Worm (Caenorhabditis elegans) whole organism, midembryonic: ENCODE results near the gene Y75B8A.24.

Experiments
- T22C8.4 ChIP-seq: fragments of 200-800 bp; sonication (Bioruptor generic); IDR thresholded peaks from 2 replicates; pipeline ENCODE4 v1.3.6; 2022; ENCODE audit warnings: missing genetic modification characterization, missing compliant biosample characterization
- cog-1 ChIP-seq: sonication (generic microtip); optimal IDR thresholded peaks from 2 replicates; lab custom pipeline; 2016; ENCODE audit warnings: missing genetic modification characterization, missing compliant biosample characterization
- flt-1 ChIP-seq: fragments of 200-800 bp; sonication (Bioruptor generic); IDR thresholded peaks from 2 replicates; pipeline ENCODE4 v1.3.6; 2022; ENCODE audit warnings: missing genetic modification characterization, missing compliant biosample characterization
- klf-2 ChIP-seq: fragments of 200-800 bp; sonication (Bioruptor generic); conservative IDR thresholded peaks from 2 replicates; pipeline ENCODE4 v1.3.6; 2022; ENCODE audit warnings: missing genetic modification reagents, missing genetic modification characterization, missing compliant biosample characterization
- med-1 ChIP-seq: sonication (generic microtip); optimal IDR thresholded peaks from 2 replicates; lab custom pipeline; 2017; ENCODE audit warnings: missing genetic modification characterization, mild to moderate bottlenecking, missing compliant biosample characterization, antibody characterized with exemption, missing genetic modification reagents; ENCODE audit not compliant: insufficient read depth
- ref-1 ChIP-seq: fragments of 200-800 bp; sonication (Bioruptor generic); conservative IDR thresholded peaks from 2 replicates; pipeline ENCODE4 v1.3.6; 2022; ENCODE audit warnings: missing genetic modification reagents, missing genetic modification characterization, missing compliant biosample characterization
- tab-1 ChIP-seq: fragments of 200-800 bp; sonication (Bioruptor generic); IDR thresholded peaks from 2 replicates; pipeline ENCODE4 v1.3.6; 2022; ENCODE audit warnings: missing genetic modification characterization, missing compliant biosample characterization
- ztf-23 ChIP-seq: fragments of 200-800 bp; sonication (Bioruptor generic); IDR thresholded peaks from 2 replicates; pipeline ENCODE4 v1.3.6; 2022; ENCODE audit warnings: missing genetic modification reagents, missing genetic modification characterization, missing compliant biosample characterization
- ztf-29 ChIP-seq: fragments of 200-800 bp; sonication (Bioruptor generic); IDR thresholded peaks from 2 replicates; pipeline ENCODE4 v1.3.6; 2022; ENCODE audit warnings: missing genetic modification reagents, missing genetic modification characterization, missing compliant biosample characterization

- no peak for TF ChIP-seq flt-1
- TF ChIP-seq med-1 = no peak
- TF ChIP-seq klf-2 (GFP tag; lab: Robert Waterston, UW) = no peak
- no peak for TF ChIP-seq ztf-29
- TF ChIP-seq tab-1 (GFP tag; lab: Robert Waterston, UW) = no peak
- TF ChIP-seq ref-1 = no peak
- TF ChIP-seq T22C8.4 (GFP tag; lab: Robert Waterston, UW) = no peak
- no peak for TF ChIP-seq ztf-23 (GFP tag; lab: Robert Waterston, UW)
- no peak for TF ChIP-seq cog-1
Measured at ce11 chrIII:12278766-12279165, 5.2 kb upstream of the Y75B8A.24 start.
